Worm (Caenorhabditis elegans): ENCODE measurements around the gene C55C3.73.

DNA sequence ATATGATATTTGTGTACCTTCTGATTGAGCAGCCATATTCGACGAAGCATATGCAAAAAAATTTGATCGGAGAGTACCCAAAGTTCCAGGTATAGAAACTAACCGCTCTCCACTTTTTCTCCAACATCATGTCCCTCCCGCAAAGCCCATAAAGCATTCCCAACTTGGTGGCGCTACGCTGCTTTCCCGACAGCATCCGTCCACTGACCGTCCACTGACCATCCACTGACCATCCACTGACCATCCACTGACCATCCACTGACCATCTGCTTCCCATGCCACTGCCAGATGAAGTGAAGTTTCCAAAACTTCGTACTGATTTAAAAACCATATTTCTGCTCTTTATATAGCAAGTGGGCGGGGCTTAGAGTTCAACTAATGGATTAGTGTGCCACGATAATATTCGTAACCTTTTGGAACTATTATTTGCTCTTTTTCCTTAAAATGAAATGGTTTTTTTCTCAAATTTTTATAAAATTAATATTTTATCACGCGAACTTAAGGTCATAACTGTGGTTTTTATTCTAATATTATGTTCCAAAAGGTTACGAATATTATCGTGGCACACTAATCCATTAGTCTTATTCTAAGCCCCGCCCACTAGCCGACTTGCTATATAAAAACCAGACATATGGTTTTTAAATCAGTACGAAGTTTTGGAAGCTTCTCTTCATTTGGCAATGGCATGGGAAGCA lies 12.7 kb downstream of the C55C3.73 start, which contains the start of gene C55C3.8:
- TF ChIP-seq snpc-4 (GFP tag; optimal IDR thresholded peaks at IDR 0.05) = no peak
- no peak for TF ChIP-seq snpc-4 (tag; optimal IDR thresholded peaks at IDR 0.05)
- TF ChIP-seq chd-7 (tag; optimal IDR thresholded peaks at IDR 0.05) = no peak
